Worm (Caenorhabditis elegans) whole organism, L1 larva: ENCODE measurements around the gene K10H10.9.

Experiments
- ama-1 ChIP-seq: fragments of 150-350 bp; optimal IDR thresholded peaks from 2 replicates; lab custom pipeline; 2014
- egl-27 ChIP-seq, 2 experiments: fragments of 150-350 bp in 1 of 2; sonication (generic microtip); optimal IDR thresholded peaks; 3 replicates each; lab custom pipeline; 2017 to 2018; ENCODE audit warnings: missing biosample characterization in 2 of 2, missing genetic modification characterization in 2 of 2, missing genetic modification reagents in 2 of 2
- irx-1 ChIP-seq: sonication (generic microtip); optimal IDR thresholded peaks from 2 replicates; lab custom pipeline; 2016; ENCODE audit warnings: missing genetic modification characterization, missing compliant biosample characterization
- jun-1 ChIP-seq: fragments of 150-350 bp; optimal IDR thresholded peaks from 2 replicates; lab custom pipeline; 2014; ENCODE audit warnings: missing biosample characterization, missing genetic modification reagents, missing genetic modification characterization
- lir-3 ChIP-seq: sonication (generic microtip); optimal IDR thresholded peaks from 2 replicates; lab custom pipeline; 2016; ENCODE audit warnings: mild to moderate bottlenecking, missing genetic modification characterization, moderate library complexity, missing compliant biosample characterization; ENCODE audit not compliant: poor library complexity
- pqm-1 ChIP-seq: sonication (generic microtip); optimal IDR thresholded peaks from 3 replicates; lab custom pipeline; 2017; ENCODE audit warnings: missing biosample characterization, missing genetic modification characterization

DNA sequence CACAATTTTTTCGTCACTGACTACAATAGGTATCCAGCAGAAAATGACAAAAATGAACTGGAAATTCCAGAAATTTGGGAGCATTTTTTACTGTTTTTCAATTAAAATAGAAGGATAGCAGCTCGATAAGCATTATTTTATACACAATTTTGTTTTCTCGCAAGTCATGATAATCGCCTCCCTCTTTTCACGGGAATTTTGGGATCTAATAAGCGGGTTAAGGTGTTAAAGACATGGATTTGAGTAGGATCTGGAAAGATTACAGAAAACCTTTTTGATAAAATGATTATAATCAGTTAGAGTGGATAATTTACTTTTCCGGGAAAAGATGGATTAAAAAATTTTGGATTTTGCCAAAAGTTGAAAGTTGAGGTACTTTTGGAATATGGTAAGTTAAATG lies 33.8 kb upstream of the K10H10.9 start, which contains the start of gene gcy-29:
- no peak for TF ChIP-seq ama-1 (lab: Kevin White, UChicago)
- no peak for TF ChIP-seq egl-27 (tag; optimal IDR thresholded peaks at IDR 0.05; lab: Kevin White, UChicago)
- no peak for TF ChIP-seq jun-1
- TF ChIP-seq pqm-1: no peak
- TF ChIP-seq lir-3 (tag; lab: Kevin White, UChicago): no peak
- TF ChIP-seq irx-1 (tag; lab: Kevin White, UChicago): no peak
